Worm (Caenorhabditis elegans): ENCODE data around the gene F08F8.10.
A peak's percentile ranks its signal among the peaks of the same experiment; 100 is the strongest.

F08F8.10 gene

DNA sequence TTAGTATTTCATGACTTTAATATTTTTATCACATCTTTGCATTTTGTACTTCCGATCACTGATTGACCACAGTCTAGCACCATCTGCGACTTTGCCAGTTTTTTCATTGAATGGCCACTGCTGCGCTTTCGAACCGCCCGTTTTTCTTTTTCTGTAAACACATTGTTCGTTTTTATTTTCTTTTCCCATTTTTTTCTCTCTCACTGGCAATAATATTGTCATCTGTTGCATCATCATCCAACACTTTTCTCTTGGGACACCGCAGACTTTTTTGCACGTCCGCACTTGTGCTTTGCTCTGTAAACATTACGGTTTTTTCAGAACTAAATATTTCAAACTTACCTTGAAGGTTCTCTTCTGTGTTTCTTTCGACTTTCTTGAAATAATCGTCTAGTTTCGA, 1.4 kb upstream of the F08F8.10 start (continued):
- peak; percentile 41; the same call in 1 of the 2 replicates for TF ChIP-seq lin-26 (GFP tag; IDR thresholded peaks at IDR 0.05)
- no peak for TF ChIP-seq C06A6.2 (GFP tag; conservative IDR thresholded peaks at IDR 0.05)
- TF ChIP-seq lin-40 (tag; optimal IDR thresholded peaks at IDR 0.05): peak; percentile 10
- TF ChIP-seq sea-2 (GFP tag; IDR thresholded peaks at IDR 0.05): no peak
- no peak for TF ChIP-seq B0035.1 (tag; optimal IDR thresholded peaks at IDR 0.05)
- no peak for TF ChIP-seq repo-1 (tag; optimal IDR thresholded peaks at IDR 0.05)
- TF ChIP-seq hmg-1.2 (GFP tag; IDR thresholded peaks at IDR 0.05): no peak
- peak; percentile 32 for TF ChIP-seq K12H6.12 (tag; optimal IDR thresholded peaks at IDR 0.05)
- no peak for TF ChIP-seq rpc-1 (optimal IDR thresholded peaks at IDR 0.05)
- no peak for TF ChIP-seq rpc-1 (tag; optimal IDR thresholded peaks at IDR 0.05)
- TF ChIP-seq Y67H2A.10 (GFP tag; conservative IDR thresholded peaks at IDR 0.05): no peak
- TF ChIP-seq F10E7.11 (tag; optimal IDR thresholded peaks at IDR 0.05): no peak

DNA sequence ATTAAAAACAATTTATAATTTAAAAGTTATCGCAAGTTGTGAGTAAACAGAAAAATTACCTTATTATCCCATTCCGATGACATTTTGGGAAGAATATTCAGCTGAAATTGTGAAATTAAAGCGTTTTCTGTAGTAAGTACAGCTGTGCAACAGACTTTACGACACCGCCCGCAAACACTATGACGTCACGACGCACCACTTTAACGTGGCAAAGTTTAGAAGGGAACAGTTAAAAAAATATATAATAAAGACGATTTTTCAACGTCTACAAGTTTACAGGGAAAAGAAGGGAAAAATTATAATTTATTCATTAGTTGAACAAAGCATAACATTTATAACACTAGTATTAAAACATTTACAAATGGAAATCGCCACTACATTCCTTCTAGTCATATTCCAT, 3.3 kb downstream of the F08F8.10 start, which contains the start of gene F08F8.9:
F08F8.9 (minus strand) TSS at position 101 of the 400 bp plus-strand sequence.
- no peak for TF ChIP-seq sea-2 (GFP tag; IDR thresholded peaks at IDR 0.05)
- TF ChIP-seq lag-1 (GFP tag; IDR thresholded peaks at IDR 0.05): no peak
- no peak for TF ChIP-seq zfh-2 (GFP tag; conservative IDR thresholded peaks at IDR 0.05)
- TF ChIP-seq mes-4 (tag; optimal IDR thresholded peaks at IDR 0.05): no peak
- no peak for TF ChIP-seq madf-6 (GFP tag; IDR thresholded peaks at IDR 0.05)
- no peak for TF ChIP-seq lin-54 (GFP tag; optimal IDR thresholded peaks at IDR 0.05)
- TF ChIP-seq snpc-1.1 (tag; optimal IDR thresholded peaks at IDR 0.05; ENCODE audit: insufficient read depth): no peak
- TF ChIP-seq Y67H2A.10 (GFP tag; conservative IDR thresholded peaks at IDR 0.05): no peak
- TF ChIP-seq Y56A3A.18 (GFP tag; IDR thresholded peaks at IDR 0.05): no peak

DNA sequence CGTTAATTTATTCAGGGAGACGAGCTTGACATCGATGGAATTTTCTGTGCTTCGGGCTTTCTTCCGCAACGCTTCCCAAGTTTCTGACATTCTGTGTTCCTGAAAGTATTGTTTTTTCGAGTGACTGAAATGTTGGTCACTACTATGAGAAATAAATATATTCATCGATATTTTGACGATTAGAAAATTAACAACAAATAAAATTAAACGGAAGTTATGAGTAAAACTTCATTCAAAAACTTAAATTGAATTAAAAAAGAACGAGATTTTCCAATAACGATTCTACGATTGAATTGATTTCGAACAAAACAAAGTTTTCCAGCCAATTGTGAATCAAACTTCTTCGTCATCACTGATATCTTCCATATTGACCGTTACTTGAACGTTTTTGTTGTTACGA, 8.1 kb downstream of the F08F8.10 start, which contains the start of gene gos-28:
gos-28 (minus strand) TSS at position 101 of the 400 bp plus-strand sequence.
- TF ChIP-seq bed-1 (GFP tag; IDR thresholded peaks at IDR 0.05) (no peak), attf-6 (GFP tag; IDR thresholded peaks at IDR 0.05) (no peak), egl-44 (GFP tag; IDR thresholded peaks at IDR 0.05) (no peak), ceh-58 (GFP tag; IDR thresholded peaks at IDR 0.05) (no peak), fkh-3 (tag; optimal IDR thresholded peaks at IDR 0.05) (no peak), F49E8.2 (tag; optimal IDR thresholded peaks at IDR 0.05; ENCODE audit: insufficient read depth) (no peak), mes-4 (tag; optimal IDR thresholded peaks at IDR 0.05) (no peak), nfyb-1 (GFP tag; IDR thresholded peaks at IDR 0.05) (no peak), sptf-2 (GFP tag; optimal IDR thresholded peaks at IDR 0.05) (no peak), tbx-9 (tag; optimal IDR thresholded peaks at IDR 0.05; ENCODE audit: borderline replicate concordance) (no peak), pha-4 (tag; optimal IDR thresholded peaks at IDR 0.05) (no peak), F39B2.1 (GFP tag; IDR thresholded peaks at IDR 0.05) (no peak), cebp-2 (GFP tag; IDR thresholded peaks at IDR 0.05) (no peak)

ce11 chrIII:7347049-7347448, 10.1 kb downstream of the F08F8.10 start, which contains the start of gene F08F8.7:
F08F8.7 (minus strand) TSS chrIII:7347149.
- TF ChIP-seq bed-1 (GFP tag; IDR thresholded peaks at IDR 0.05) (no peak), Y67H2A.10 (GFP tag; conservative IDR thresholded peaks at IDR 0.05) (no peak), ztf-6 (GFP tag; IDR thresholded peaks at IDR 0.05) (no peak), ceh-40 (GFP tag; IDR thresholded peaks at IDR 0.05) (no peak), B0019.2 (GFP tag; conservative IDR thresholded peaks at IDR 0.05) (no peak), nfyb-1 (GFP tag; IDR thresholded peaks at IDR 0.05) (no peak), hrde-1 (tag; optimal IDR thresholded peaks at IDR 0.05; ENCODE audit: borderline replicate concordance) (no peak), unc-130 (GFP tag; optimal IDR thresholded peaks at IDR 0.05) (no peak), ztf-3 (GFP tag; optimal IDR thresholded peaks at IDR 0.05) (no peak), F33H1.4 (GFP tag; IDR thresholded peaks at IDR 0.05) (no peak)
